Fruit fly (Drosophila melanogaster) whole organism, embryonic: ENCODE results near the gene CG34107.

ENCODE experiments used
- B-H1 ChIP-seq: fragments of 200-800 bp; sonication (Bioruptor generic); IDR thresholded peaks from 3 replicates; pipeline ENCODE4 v1.3.6; 2022; ENCODE audit warnings: missing biosample characterization, missing genetic modification characterization
- CG10431 ChIP-seq: fragments of 200-800 bp; sonication (Bioruptor generic); optimal IDR thresholded peaks from 3 replicates; lab custom pipeline; 2018; ENCODE audit warnings: missing biosample characterization, mild to moderate bottlenecking, missing genetic modification characterization
- CG10654 ChIP-seq: fragments of 200-800 bp; sonication (Bioruptor generic); optimal IDR thresholded peaks from 2 replicates; lab custom pipeline; 2016; ENCODE audit warnings: missing biosample characterization, missing genetic modification characterization
- CG12391 ChIP-seq: fragments of 200-800 bp; sonication (Bioruptor generic); optimal IDR thresholded peaks from 3 replicates; lab custom pipeline; 2018; ENCODE audit warnings: missing biosample characterization, mild to moderate bottlenecking, missing genetic modification characterization, moderate library complexity
- CG13424 ChIP-seq: fragments of 200-800 bp; sonication (Bioruptor generic); optimal IDR thresholded peaks from 2 replicates; lab custom pipeline; 2019; ENCODE audit warnings: missing biosample characterization, mild to moderate bottlenecking, missing genetic modification characterization, moderate library complexity
- CG16863 ChIP-seq: fragments of 200-800 bp; sonication (Bioruptor generic); optimal IDR thresholded peaks from 3 replicates; lab custom pipeline; 2016; ENCODE audit warnings: missing biosample characterization, missing genetic modification characterization
- CG17912 ChIP-seq: fragments of 200-800 bp; sonication (Bioruptor generic); optimal IDR thresholded peaks from 2 replicates; lab custom pipeline; 2018; ENCODE audit warnings: missing biosample characterization, mild to moderate bottlenecking, missing genetic modification characterization
- CG2116 ChIP-seq: fragments of 200-800 bp; sonication (Bioruptor generic); optimal IDR thresholded peaks from 3 replicates; lab custom pipeline; 2018; ENCODE audit warnings: missing biosample characterization, mild to moderate bottlenecking, missing genetic modification characterization
- CG30020 ChIP-seq: fragments of 200-800 bp; optimal IDR thresholded peaks from 2 replicates; lab custom pipeline; 2019; ENCODE audit warnings: missing biosample characterization, mild to moderate bottlenecking, missing genetic modification characterization, moderate library complexity
- CG32767 ChIP-seq: fragments of 200-800 bp; sonication (Bioruptor generic); IDR thresholded peaks from 2 replicates; pipeline ENCODE4 v1.3.6; 2022; ENCODE audit warnings: missing biosample characterization, missing genetic modification characterization
- CG4328 ChIP-seq: fragments of 200-800 bp; sonication (Bioruptor generic); optimal IDR thresholded peaks from 3 replicates; lab custom pipeline; 2017; ENCODE audit warnings: missing biosample characterization, missing genetic modification reagents, missing genetic modification characterization
- CG43689 ChIP-seq: fragments of 200-800 bp; sonication (Bioruptor generic); IDR thresholded peaks from 2 replicates; pipeline ENCODE4 v1.3.6; 2022; ENCODE audit warnings: missing biosample characterization, missing genetic modification characterization
- CG4820 ChIP-seq: fragments of 200-800 bp; sonication (Bioruptor generic); optimal IDR thresholded peaks from 3 replicates; lab custom pipeline; 2016; ENCODE audit warnings: missing biosample characterization, missing genetic modification characterization
- CG5953 ChIP-seq: fragments of 200-800 bp; sonication (Bioruptor generic); IDR thresholded peaks from 2 replicates; pipeline ENCODE4 v1.3.6; 2022; ENCODE audit warnings: missing biosample characterization, missing genetic modification characterization
- CG9437 ChIP-seq: fragments of 200-800 bp; sonication (Bioruptor generic); optimal IDR thresholded peaks from 2 replicates; lab custom pipeline; 2018; ENCODE audit warnings: missing biosample characterization, mild to moderate bottlenecking, missing genetic modification characterization
- Chrac-16 ChIP-seq: fragments of 200-800 bp; sonication (Bioruptor generic); optimal IDR thresholded peaks from 3 replicates; lab custom pipeline; 2016; ENCODE audit warnings: missing biosample characterization, missing genetic modification characterization
- CkIIα-i1 ChIP-seq: fragments of 200-800 bp; sonication (Bioruptor generic); IDR thresholded peaks from 2 replicates; pipeline ENCODE4 v1.3.6; 2022; ENCODE audit warnings: missing biosample characterization, missing genetic modification characterization
- D19B ChIP-seq: fragments of 200-800 bp; sonication (Bioruptor generic); optimal IDR thresholded peaks from 2 replicates; lab custom pipeline; 2017; ENCODE audit warnings: missing biosample characterization, mild to moderate bottlenecking, missing genetic modification characterization
- Dip2 ChIP-seq: fragments of 200-800 bp; sonication (Bioruptor generic); IDR thresholded peaks from 2 replicates; pipeline ENCODE4 v1.3.6; 2022; ENCODE audit warnings: missing biosample characterization, missing genetic modification characterization
- Dip3 ChIP-seq: fragments of 200-800 bp; sonication (Bioruptor generic); optimal IDR thresholded peaks from 3 replicates; lab custom pipeline; 2016; ENCODE audit warnings: missing biosample characterization, missing genetic modification characterization
- Doc3 ChIP-seq: fragments of 200-800 bp; sonication (Bioruptor generic); IDR thresholded peaks from 3 replicates; pipeline ENCODE4 v1.3.6; 2022; ENCODE audit warnings: missing biosample characterization, missing genetic modification characterization; ENCODE audit not compliant: partially characterized antibody
- Meics ChIP-seq: fragments of 200-800 bp; sonication (Bioruptor generic); optimal IDR thresholded peaks from 2 replicates; lab custom pipeline; 2017; ENCODE audit warnings: missing biosample characterization, mild to moderate bottlenecking, missing genetic modification characterization
- Myb ChIP-seq: fragments of 200-800 bp; sonication (Bioruptor generic); optimal IDR thresholded peaks from 2 replicates; lab custom pipeline; 2016; ENCODE audit warnings: missing biosample characterization, missing genetic modification characterization
- Nf-YB ChIP-seq: fragments of 200-800 bp; sonication (Bioruptor generic); optimal IDR thresholded peaks from 3 replicates; lab custom pipeline; 2019; ENCODE audit warnings: missing biosample characterization, mild to moderate bottlenecking, missing genetic modification characterization, moderate library complexity
- NfI ChIP-seq: fragments of 200-800 bp; sonication (Bioruptor generic); optimal IDR thresholded peaks from 3 replicates; lab custom pipeline; 2018; ENCODE audit warnings: missing biosample characterization, mild to moderate bottlenecking, missing genetic modification characterization, moderate library complexity
- Sox100B ChIP-seq: fragments of 200-800 bp; sonication (Bioruptor generic); optimal IDR thresholded peaks from 3 replicates; lab custom pipeline; 2018; ENCODE audit warnings: missing biosample characterization, mild to moderate bottlenecking, missing genetic modification characterization
- aop ChIP-seq: fragments of 200-800 bp; sonication (Bioruptor generic); IDR thresholded peaks from 2 replicates; pipeline ENCODE4 v1.3.6; 2022; ENCODE audit warnings: missing biosample characterization, missing genetic modification characterization
- ap ChIP-seq: fragments of 200-800 bp; sonication (Bioruptor generic); IDR thresholded peaks from 2 replicates; pipeline ENCODE4 v1.3.6; 2022; ENCODE audit warnings: missing biosample characterization, missing genetic modification characterization
- bowl ChIP-seq: fragments of 200-800 bp; sonication (Bioruptor generic); IDR thresholded peaks from 2 replicates; pipeline ENCODE4 v1.3.6; 2022; ENCODE audit warnings: missing biosample characterization, missing genetic modification characterization
- chinmo ChIP-seq: fragments of 200-800 bp; sonication (Bioruptor generic); IDR thresholded peaks from 4 replicates; pipeline ENCODE4 v1.3.6; 2022; ENCODE audit warnings: missing biosample characterization, missing genetic modification characterization; ENCODE audit not compliant: partially characterized antibody
- corto ChIP-seq: fragments of 200-800 bp; sonication (Bioruptor generic); optimal IDR thresholded peaks from 2 replicates; lab custom pipeline; 2016; ENCODE audit warnings: missing biosample characterization, mild to moderate bottlenecking, missing genetic modification characterization, moderate library complexity
- crp ChIP-seq, 2 experiments: fragments of 200-800 bp; sonication (Bioruptor generic); optimal IDR thresholded peaks; 2 replicates in 1 of 2; 3 replicates in 1 of 2; lab custom pipeline; 2017; ENCODE audit warnings: missing biosample characterization in 2 of 2, missing genetic modification characterization in 2 of 2, mild to moderate bottlenecking in 1 of 2, moderate library complexity in 1 of 2
- dati ChIP-seq: fragments of 200-800 bp; sonication (Bioruptor generic); IDR thresholded peaks from 2 replicates; pipeline ENCODE4 v1.3.6; 2022; ENCODE audit warnings: missing biosample characterization, missing genetic modification characterization
- dm ChIP-seq: fragments of 200-800 bp; sonication (Bioruptor generic); optimal IDR thresholded peaks from 3 replicates; lab custom pipeline; 2016; ENCODE audit warnings: missing biosample characterization, missing genetic modification characterization
- dmrt11E ChIP-seq: fragments of 200-800 bp; sonication (Bioruptor generic); optimal IDR thresholded peaks from 3 replicates; lab custom pipeline; 2018; ENCODE audit warnings: missing biosample characterization, mild to moderate bottlenecking, missing genetic modification characterization, moderate library complexity
- gro ChIP-seq: fragments of 200-800 bp; sonication (Bioruptor generic); optimal IDR thresholded peaks from 2 replicates; lab custom pipeline; 2016; ENCODE audit warnings: missing biosample characterization, missing genetic modification characterization
- knrl ChIP-seq: fragments of 200-800 bp; sonication (Bioruptor generic); IDR thresholded peaks from 3 replicates; pipeline ENCODE4 v1.3.6; 2022; ENCODE audit warnings: missing biosample characterization, missing genetic modification characterization; ENCODE audit not compliant: partially characterized antibody
- lab ChIP-seq: fragments of 200-800 bp; sonication (Bioruptor generic); optimal IDR thresholded peaks from 3 replicates; lab custom pipeline; 2017; ENCODE audit warnings: missing biosample characterization, missing genetic modification characterization, mild to moderate bottlenecking, moderate library complexity, missing genetic modification reagents
- luna ChIP-seq: fragments of 200-800 bp; sonication (Bioruptor generic); optimal IDR thresholded peaks from 2 replicates; lab custom pipeline; 2016; ENCODE audit warnings: missing biosample characterization, missing genetic modification characterization
- mld ChIP-seq: fragments of 200-800 bp; sonication (Bioruptor generic); IDR thresholded peaks from 3 replicates; pipeline ENCODE4 v1.3.6; 2022; ENCODE audit warnings: missing biosample characterization, missing genetic modification characterization; ENCODE audit not compliant: partially characterized antibody
- pita ChIP-seq: fragments of 200-800 bp; sonication (Bioruptor generic); optimal IDR thresholded peaks from 2 replicates; lab custom pipeline; 2017; ENCODE audit warnings: missing biosample characterization, mild to moderate bottlenecking, missing genetic modification characterization
- sens ChIP-seq: fragments of 200-800 bp; sonication (Bioruptor generic); peaks from one replicate; lab custom pipeline; 2016; ENCODE audit warnings: missing biosample characterization, missing genetic modification characterization
- seq ChIP-seq: fragments of 200-800 bp; sonication (Bioruptor generic); IDR thresholded peaks from 2 replicates; pipeline ENCODE4 v1.3.6; 2022; ENCODE audit warnings: missing biosample characterization, missing genetic modification characterization
- slp2 ChIP-seq: fragments of 200-800 bp; sonication (Bioruptor generic); optimal IDR thresholded peaks from 2 replicates; lab custom pipeline; 2016; ENCODE audit warnings: missing biosample characterization, missing genetic modification characterization
- tx ChIP-seq: fragments of 200-800 bp; sonication (Bioruptor generic); optimal IDR thresholded peaks from 2 replicates; lab custom pipeline; 2016; ENCODE audit warnings: missing biosample characterization, missing genetic modification characterization
- vnd ChIP-seq: fragments of 200-800 bp; sonication (Bioruptor generic); IDR thresholded peaks from 3 replicates; pipeline ENCODE4 v1.3.6; 2022; ENCODE audit warnings: missing biosample characterization, missing genetic modification characterization; ENCODE audit not compliant: partially characterized antibody
- wdn ChIP-seq: fragments of 200-800 bp; sonication (Bioruptor generic); IDR thresholded peaks from 2 replicates; pipeline ENCODE4 v1.3.6; 2022; ENCODE audit warnings: missing biosample characterization, missing genetic modification characterization
- wek ChIP-seq: fragments of 200-800 bp; sonication (Bioruptor generic); optimal IDR thresholded peaks from 3 replicates; lab custom pipeline; 2018; ENCODE audit warnings: missing biosample characterization, mild to moderate bottlenecking, missing genetic modification characterization, moderate library complexity
- wor ChIP-seq: fragments of 200-800 bp; sonication (Bioruptor generic); IDR thresholded peaks from 2 replicates; pipeline ENCODE4 v1.3.6; 2022; ENCODE audit warnings: missing biosample characterization, missing genetic modification characterization
- zen2 ChIP-seq: fragments of 200-800 bp; sonication (Bioruptor generic); IDR thresholded peaks from 3 replicates; pipeline ENCODE4 v1.3.6; 2022; ENCODE audit warnings: missing biosample characterization, missing genetic modification characterization; ENCODE audit not compliant: partially characterized antibody
- zfh1 ChIP-seq: fragments of 200-800 bp; sonication (Bioruptor generic); IDR thresholded peaks from 3 replicates; pipeline ENCODE4 v1.3.6; 2022; ENCODE audit warnings: missing biosample characterization, missing genetic modification characterization

Gene CG34107

DNA sequence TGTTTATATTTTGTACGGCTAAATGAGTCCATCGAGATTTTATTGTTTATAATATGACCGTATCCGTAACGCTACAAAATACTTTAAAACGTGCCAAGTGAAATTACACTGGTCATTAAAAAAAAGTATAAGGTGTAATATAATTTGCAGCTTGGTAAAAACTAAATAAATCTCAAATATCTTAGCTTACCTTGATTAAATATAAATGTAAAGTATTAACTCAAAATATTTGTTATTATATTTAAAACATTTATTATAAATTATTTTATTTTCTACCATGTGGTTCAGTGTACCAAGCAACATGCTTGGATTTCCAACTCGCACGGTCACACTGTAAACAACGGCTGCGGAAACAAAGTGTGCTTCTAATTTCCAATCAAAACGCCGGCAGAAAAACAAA, 37.1 kb downstream of the CG34107 start, which contains the start of the genes Sirt6 and pont (continued):
- TF ChIP-seq Chrac-16 (GFP tag; lab: Kevin White, UChicago) (peak; percentile 92), sens (GFP tag; lab: Kevin White, UChicago) (peak; percentile 92), dmrt11E (tag; lab: Kevin White, UChicago) (peak; percentile 98), CG30020 (peak; percentile 87), bowl (GFP tag; lab: Robert Waterston, UW) (no peak), dati (GFP tag; lab: Robert Waterston, UW) (no peak), gro (GFP tag; lab: Kevin White, UChicago) (peak; percentile 9), aop (GFP tag; lab: Robert Waterston, UW) (no peak), NfI (GFP tag; lab: Kevin White, UChicago) (peak; percentile 91), D19B (GFP tag; lab: Kevin White, UChicago) (peak; percentile 83), CG2116 (GFP tag; lab: Kevin White, UChicago) (peak; percentile 72), mld (no peak), CG16863 (GFP tag; lab: Kevin White, UChicago) (peak; percentile 8), CG10654 (GFP tag; lab: Kevin White, UChicago) (peak; percentile 90), CG17912 (GFP tag; lab: Kevin White, UChicago) (peak; percentile 25), CG5953 (GFP tag; lab: Robert Waterston, UW) (no peak), lab (GFP tag; lab: Kevin White, UChicago) (peak; percentile 94), Dip3 (GFP tag; lab: Kevin White, UChicago) (peak; percentile 59), CG32767 (no peak), luna (GFP tag; lab: Kevin White, UChicago) (no peak), slp2 (GFP tag; lab: Kevin White, UChicago) (no peak), CkIIα-i1 (GFP tag; lab: Robert Waterston, UW) (no peak), Nf-YB (GFP tag; lab: Kevin White, UChicago) (peak; percentile 84), knrl (GFP tag; lab: Robert Waterston, UW) (no peak), chinmo (GFP tag; lab: Robert Waterston, UW) (no peak), seq (GFP tag; lab: Robert Waterston, UW) (no peak), CG4328 (GFP tag; lab: Kevin White, UChicago) (peak; percentile 33), Meics (peak; percentile 94), wdn (GFP tag; lab: Robert Waterston, UW) (no peak), vnd (no peak), crp (GFP tag; optimal IDR thresholded peaks at IDR 0.05; lab: Kevin White, UChicago) (peak in 1 of 2 experiments; percentile 62), B-H1 (GFP tag; lab: Robert Waterston, UW) (no peak), zfh1 (no peak), wor (no peak), pita (GFP tag; lab: Kevin White, UChicago) (no peak), Doc3 (GFP tag; lab: Robert Waterston, UW) (no peak), zen2 (GFP tag; lab: Robert Waterston, UW) (no peak), CG9437 (GFP tag; lab: Kevin White, UChicago) (peak; percentile 91), CG13424 (tag; lab: Kevin White, UChicago) (peak; percentile 96), corto (peak; percentile 29), Sox100B (GFP tag; lab: Kevin White, UChicago) (peak; percentile 96), CG43689 (no peak), CG4820 (GFP tag; lab: Kevin White, UChicago) (peak; percentile 92), wek (no peak), Myb (GFP tag; lab: Kevin White, UChicago) (no peak), CG10431 (GFP tag; lab: Kevin White, UChicago) (peak; percentile 64), dm (peak; percentile 49), CG12391 (tag; lab: Kevin White, UChicago) (peak; percentile 99), tx (GFP tag; lab: Kevin White, UChicago) (peak; percentile 22), ap (GFP tag; lab: Robert Waterston, UW) (no peak), Dip2 (GFP tag; lab: Robert Waterston, UW) (no peak)
